Worm (Caenorhabditis elegans) whole organism, L1 larva: ENCODE measurements around the gene F54C9.11.

ENCODE experiments used
- C16A3.4 ChIP-seq: fragments of 150-350 bp; optimal IDR thresholded peaks from 2 replicates; lab custom pipeline; 2014; ENCODE audit warnings: missing biosample characterization, missing genetic modification characterization
- C34B4.2 ChIP-seq: sonication (generic microtip); optimal IDR thresholded peaks from 2 replicates; lab custom pipeline; 2017; ENCODE audit warnings: mild to moderate bottlenecking, missing genetic modification characterization, missing compliant biosample characterization
- aly-2 ChIP-seq: fragments of 150-350 bp; optimal IDR thresholded peaks from 2 replicates; lab custom pipeline; 2014; ENCODE audit warnings: missing biosample characterization, missing genetic modification characterization
- blmp-1 ChIP-seq: fragments of 150-350 bp; optimal IDR thresholded peaks from 2 replicates; lab custom pipeline; 2014; ENCODE audit warnings: missing biosample characterization, missing genetic modification characterization
- ceh-63 ChIP-seq: fragments of 200-800 bp; sonication (Bioruptor generic); optimal IDR thresholded peaks from 2 replicates; lab custom pipeline; 2018; ENCODE audit warnings: mild to moderate bottlenecking, missing genetic modification characterization, missing compliant biosample characterization
- ceh-8 ChIP-seq: fragments of 200-800 bp; sonication (Bioruptor generic); optimal IDR thresholded peaks from 2 replicates; lab custom pipeline; 2018; ENCODE audit warnings: mild to moderate bottlenecking, missing genetic modification characterization, moderate library complexity, missing compliant biosample characterization
- ceh-90 ChIP-seq: sonication (generic microtip); optimal IDR thresholded peaks from 2 replicates; lab custom pipeline; 2016; ENCODE audit warnings: missing genetic modification characterization, missing compliant biosample characterization
- dsc-1 ChIP-seq: sonication (generic microtip); optimal IDR thresholded peaks from 2 replicates; lab custom pipeline; 2016; ENCODE audit warnings: mild to moderate bottlenecking, missing genetic modification characterization, missing compliant biosample characterization
- efl-1 ChIP-seq, 4 experiments: fragments of 150-350 bp; optimal IDR thresholded peaks in 3 of 4; peaks in 1 of 4; 1 replicate in 1 of 4; 2 replicates in 3 of 4; lab custom pipeline; 2014; ENCODE audit warnings: missing biosample characterization in 2 of 4, missing genetic modification characterization in 2 of 4, missing genetic modification reagents in 2 of 4
- egl-27 ChIP-seq, 2 experiments: fragments of 150-350 bp in 1 of 2; sonication (generic microtip); optimal IDR thresholded peaks; 3 replicates each; lab custom pipeline; 2017 to 2018; ENCODE audit warnings: missing biosample characterization in 2 of 2, missing genetic modification characterization in 2 of 2, missing genetic modification reagents in 2 of 2
- elt-2 ChIP-seq: sonication (generic microtip); optimal IDR thresholded peaks from 2 replicates; lab custom pipeline; 2016; ENCODE audit warnings: missing genetic modification characterization, mild to moderate bottlenecking, inconsistent platforms, missing compliant biosample characterization, missing genetic modification reagents
- elt-3 ChIP-seq, 6 experiments: fragments of 150-350 bp in 1 of 6; sonication (generic microtip); optimal IDR thresholded peaks; 2 replicates each; lab custom pipeline; 2017 to 2018; ENCODE audit warnings: missing biosample characterization in 6 of 6, missing genetic modification characterization in 6 of 6, inconsistent platforms in 1 of 6
- ets-5 ChIP-seq: fragments of 200-800 bp; sonication (Bioruptor generic); IDR thresholded peaks from 2 replicates; pipeline ENCODE4 v1.3.6; 2022; ENCODE audit warnings: missing genetic modification characterization, missing compliant biosample characterization
- fkh-10 ChIP-seq: sonication (generic microtip); optimal IDR thresholded peaks from 2 replicates; lab custom pipeline; 2017; ENCODE audit warnings: missing biosample characterization, missing genetic modification reagents, missing genetic modification characterization
- fos-1 ChIP-seq: fragments of 150-350 bp; optimal IDR thresholded peaks from 2 replicates; lab custom pipeline; 2014; ENCODE audit warnings: missing biosample characterization, missing genetic modification characterization
- grh-1 ChIP-seq: fragments of 200-800 bp; sonication (Bioruptor generic); IDR thresholded peaks from 2 replicates; pipeline ENCODE4 v1.3.6; 2022; ENCODE audit warnings: missing genetic modification reagents, missing genetic modification characterization, missing compliant biosample characterization
- jun-1 ChIP-seq: fragments of 150-350 bp; optimal IDR thresholded peaks from 2 replicates; lab custom pipeline; 2014; ENCODE audit warnings: missing biosample characterization, missing genetic modification reagents, missing genetic modification characterization
- lin-13 ChIP-seq: fragments of 150-350 bp; optimal IDR thresholded peaks from 2 replicates; lab custom pipeline; 2014; ENCODE audit warnings: missing biosample characterization, missing genetic modification reagents, missing genetic modification characterization
- lin-14 ChIP-seq: fragments of 200-800 bp; sonication (Bioruptor generic); optimal IDR thresholded peaks from 2 replicates; lab custom pipeline; 2018; ENCODE audit warnings: mild to moderate bottlenecking, missing genetic modification characterization, moderate library complexity, missing compliant biosample characterization
- lin-35 ChIP-seq, 2 experiments: fragments of 150-350 bp; optimal IDR thresholded peaks; 2 replicates each; lab custom pipeline; 2014; ENCODE audit warnings: missing biosample characterization in 2 of 2, missing genetic modification characterization in 2 of 2, missing genetic modification reagents in 2 of 2
- lsy-2 ChIP-seq, 2 experiments: fragments of 150-350 bp; optimal IDR thresholded peaks; 2 replicates each; lab custom pipeline; 2014; ENCODE audit warnings: missing biosample characterization in 2 of 2, missing genetic modification characterization in 2 of 2
- mab-9 ChIP-seq: fragments of 200-800 bp; sonication (Bioruptor generic); IDR thresholded peaks from 2 replicates; pipeline ENCODE4 v1.3.6; 2022; ENCODE audit warnings: missing genetic modification reagents, missing genetic modification characterization, missing compliant biosample characterization
- mdl-1 ChIP-seq, 2 experiments: fragments of 150-350 bp; optimal IDR thresholded peaks; 2 replicates each; lab custom pipeline; 2014 to 2017; ENCODE audit warnings: missing biosample characterization in 2 of 2, missing genetic modification characterization in 2 of 2, inconsistent platforms in 1 of 2
- mef-2 ChIP-seq: fragments of 150-350 bp; optimal IDR thresholded peaks from 2 replicates; lab custom pipeline; 2014; ENCODE audit warnings: missing biosample characterization, missing genetic modification characterization
- nhr-11 ChIP-seq: fragments of 150-350 bp; optimal IDR thresholded peaks from 2 replicates; lab custom pipeline; 2014; ENCODE audit warnings: missing biosample characterization, missing genetic modification characterization
- nhr-20 ChIP-seq: sonication (generic microtip); optimal IDR thresholded peaks from 2 replicates; lab custom pipeline; 2016; ENCODE audit warnings: mild to moderate bottlenecking, missing genetic modification characterization, missing compliant biosample characterization
- nhr-237 ChIP-seq: fragments of 150-350 bp; optimal IDR thresholded peaks from 2 replicates; lab custom pipeline; 2014; ENCODE audit warnings: missing biosample characterization, missing genetic modification characterization
- nhr-28 ChIP-seq: fragments of 150-350 bp; optimal IDR thresholded peaks from 2 replicates; lab custom pipeline; 2014; ENCODE audit warnings: missing biosample characterization, missing genetic modification characterization
- nhr-47 ChIP-seq: sonication (generic microtip); optimal IDR thresholded peaks from 2 replicates; lab custom pipeline; 2016; ENCODE audit warnings: mild to moderate bottlenecking, missing genetic modification characterization, moderate library complexity, missing compliant biosample characterization
- nhr-77 ChIP-seq: fragments of 150-350 bp; optimal IDR thresholded peaks from 2 replicates; lab custom pipeline; 2014; ENCODE audit warnings: missing biosample characterization, missing genetic modification characterization
- nhr-90 ChIP-seq: sonication (generic microtip); optimal IDR thresholded peaks from 2 replicates; lab custom pipeline; 2016; ENCODE audit warnings: mild to moderate bottlenecking, missing genetic modification characterization, missing compliant biosample characterization; ENCODE audit not compliant: poor library complexity
- pqm-1 ChIP-seq: sonication (generic microtip); optimal IDR thresholded peaks from 3 replicates; lab custom pipeline; 2017; ENCODE audit warnings: missing biosample characterization, missing genetic modification characterization
- rnt-1 ChIP-seq: sonication (generic microtip); optimal IDR thresholded peaks from 2 replicates; lab custom pipeline; 2016; ENCODE audit warnings: mild to moderate bottlenecking, missing genetic modification characterization, moderate library complexity, missing compliant biosample characterization
- snpc-4 ChIP-seq: fragments of 150-350 bp; optimal IDR thresholded peaks from 2 replicates; lab custom pipeline; 2014; ENCODE audit warnings: missing biosample characterization, missing genetic modification characterization
- snu-23 ChIP-seq: sonication (generic microtip); optimal IDR thresholded peaks from 2 replicates; lab custom pipeline; 2016; ENCODE audit warnings: missing genetic modification characterization, missing compliant biosample characterization
- unc-130 ChIP-seq: fragments of 150-350 bp; optimal IDR thresholded peaks from 2 replicates; lab custom pipeline; 2017; ENCODE audit warnings: missing biosample characterization, missing genetic modification characterization, inconsistent platforms
- unc-30 ChIP-seq: sonication (generic microtip); optimal IDR thresholded peaks from 2 replicates; lab custom pipeline; 2017; ENCODE audit warnings: missing biosample characterization, missing genetic modification characterization
- unc-86 ChIP-seq: sonication (generic microtip); optimal IDR thresholded peaks from 2 replicates; lab custom pipeline; 2016; ENCODE audit warnings: missing genetic modification characterization, missing compliant biosample characterization
- unc-98 ChIP-seq: fragments of 200-800 bp; sonication (Bioruptor generic); IDR thresholded peaks from 2 replicates; pipeline ENCODE4 v1.3.6; 2022; ENCODE audit warnings: missing genetic modification characterization, missing compliant biosample characterization
- xbp-1 ChIP-seq: sonication (generic microtip); optimal IDR thresholded peaks from 2 replicates; lab custom pipeline; 2016; ENCODE audit warnings: missing genetic modification characterization, missing compliant biosample characterization
- ztf-4 ChIP-seq: fragments of 150-350 bp; optimal IDR thresholded peaks from 2 replicates; lab custom pipeline; 2014; ENCODE audit warnings: missing biosample characterization, missing genetic modification characterization

The F54C9.11 gene

ce11 chrII:8577509-8578099, 7.3 kb downstream of the F54C9.11 start, which contains the start of gene F54C9.9 (continued):
- TF ChIP-seq lin-35 (GFP tag; optimal IDR thresholded peaks at IDR 0.05; lab: Kevin White, UChicago) (peak; percentile 5 to 64), mdl-1 (tag; optimal IDR thresholded peaks at IDR 0.05; lab: Kevin White, UChicago) (no peak), unc-30 (no peak), mab-9 (GFP tag; lab: Robert Waterston, UW) (no peak), lin-13 (GFP tag; lab: Kevin White, UChicago) (no peak), nhr-11 (tag; lab: Kevin White, UChicago) (no peak), snu-23 (GFP tag; lab: Kevin White, UChicago) (peak; percentile 10), ceh-63 (no peak), unc-98 (GFP tag; lab: Robert Waterston, UW) (no peak), ets-5 (GFP tag; lab: Robert Waterston, UW) (no peak), nhr-28 (tag; lab: Kevin White, UChicago) (no peak), egl-27 (tag; optimal IDR thresholded peaks at IDR 0.05; lab: Kevin White, UChicago) (no peak)

ce11 chrII:8575184-8575583, 9.7 kb downstream of the F54C9.11 start, which contains the start of gene puf-5:
Gene puf-5, plus strand, starts transcription at chrII:8575541.
- TF ChIP-seq nhr-237, result no peak

ce11 chrII:8573044-8573443, 11.8 kb downstream of the F54C9.11 start, which contains the start of gene F54C9.7:
Gene F54C9.7, plus strand, starts transcription at chrII:8573344.
- TF ChIP-seq jun-1 (tag; lab: Kevin White, UChicago) (no peak), lin-14 (GFP tag; lab: Kevin White, UChicago) (no peak), blmp-1 (tag; lab: Kevin White, UChicago) (no peak), fos-1 (no peak), unc-130 (no peak), xbp-1 (tag; lab: Kevin White, UChicago) (no peak), elt-2 (no peak), nhr-90 (tag; lab: Kevin White, UChicago) (no peak), ceh-90 (tag; lab: Kevin White, UChicago) (no peak), grh-1 (GFP tag; lab: Robert Waterston, UW) (no peak), nhr-47 (tag; lab: Kevin White, UChicago) (no peak), C16A3.4 (tag; lab: Kevin White, UChicago) (no peak), nhr-77 (tag; lab: Kevin White, UChicago) (no peak), nhr-20 (tag; lab: Kevin White, UChicago) (no peak), fkh-10 (GFP tag; lab: Kevin White, UChicago) (no peak), mef-2 (tag; lab: Kevin White, UChicago) (no peak), elt-3 (tag; optimal IDR thresholded peaks at IDR 0.05; lab: Kevin White, UChicago) (no peak), dsc-1 (tag; lab: Kevin White, UChicago) (no peak), pqm-1 (tag; lab: Kevin White, UChicago) (no peak), C34B4.2 (tag; lab: Kevin White, UChicago) (no peak)

ce11 chrII:8570977-8571376, 13.9 kb downstream of the F54C9.11 start, which contains the start of gene bcs-1:
Gene bcs-1, plus strand, starts transcription at chrII:8571085.
- TF ChIP-seq efl-1 (optimal IDR thresholded peaks at IDR 0.05; lab: Kevin White, UChicago), result no peak
- peak in 1 of 2 experiments; percentile 77 for TF ChIP-seq efl-1 (GFP tag; optimal IDR thresholded peaks at IDR 0.05 in 1 of 2; lab: Kevin White, UChicago)
- TF ChIP-seq snpc-4 (tag; lab: Kevin White, UChicago), result no peak
- no peak for TF ChIP-seq aly-2 (tag; lab: Kevin White, UChicago)
- no peak for TF ChIP-seq nhr-20 (tag; lab: Kevin White, UChicago)
- no peak for TF ChIP-seq ztf-4
- no peak for TF ChIP-seq nhr-47 (tag; lab: Kevin White, UChicago)
- no peak for TF ChIP-seq ceh-8 (GFP tag; lab: Kevin White, UChicago)
- peak in 1 of 2 experiments; percentile 53 for TF ChIP-seq lsy-2 (tag; optimal IDR thresholded peaks at IDR 0.05; lab: Kevin White, UChicago)
- TF ChIP-seq grh-1 (GFP tag; lab: Robert Waterston, UW), result no peak
- no peak for TF ChIP-seq mab-9 (GFP tag; lab: Robert Waterston, UW)
- no peak for TF ChIP-seq nhr-90 (tag; lab: Kevin White, UChicago)
- TF ChIP-seq rnt-1 (tag; lab: Kevin White, UChicago), result no peak
- TF ChIP-seq unc-86 (tag; lab: Kevin White, UChicago), result no peak
